Worm (Caenorhabditis elegans) whole organism, midembryonic: ENCODE measurements around the gene C50B6.1.

ENCODE experiments used
- klf-2 ChIP-seq: fragments of 200-800 bp; sonication (Bioruptor generic); conservative IDR thresholded peaks from 2 replicates; pipeline ENCODE4 v1.3.6; 2022; ENCODE audit warnings: missing genetic modification reagents, missing genetic modification characterization, missing compliant biosample characterization
- ref-1 ChIP-seq: fragments of 200-800 bp; sonication (Bioruptor generic); conservative IDR thresholded peaks from 2 replicates; pipeline ENCODE4 v1.3.6; 2022; ENCODE audit warnings: missing genetic modification reagents, missing genetic modification characterization, missing compliant biosample characterization
- ztf-23 ChIP-seq: fragments of 200-800 bp; sonication (Bioruptor generic); IDR thresholded peaks from 2 replicates; pipeline ENCODE4 v1.3.6; 2022; ENCODE audit warnings: missing genetic modification reagents, missing genetic modification characterization, missing compliant biosample characterization
- ztf-29 ChIP-seq: fragments of 200-800 bp; sonication (Bioruptor generic); IDR thresholded peaks from 2 replicates; pipeline ENCODE4 v1.3.6; 2022; ENCODE audit warnings: missing genetic modification reagents, missing genetic modification characterization, missing compliant biosample characterization

ce11 chrV:13273302-13273701 lies 35.4 kb upstream of the C50B6.1 start:
- TF ChIP-seq ztf-23 (GFP tag; lab: Robert Waterston, UW) (no peak), klf-2 (GFP tag; lab: Robert Waterston, UW) (no peak), ztf-29 (GFP tag; lab: Robert Waterston, UW) (no peak), ref-1 (GFP tag; lab: Robert Waterston, UW) (no peak)
